Worm (Caenorhabditis elegans) whole organism, L4 larva: ENCODE data around the gene arl-1.
A peak's percentile ranks its signal among the peaks of the same experiment; 100 is the strongest.

Experiments used
- D1046.2 ChIP-seq: fragments of 200-800 bp; sonication (Bioruptor generic); IDR thresholded peaks from 2 replicates; pipeline ENCODE4 v1.3.6; 2022; ENCODE audit warnings: missing genetic modification characterization, missing compliant biosample characterization
- F44E2.7 ChIP-seq: fragments of 200-800 bp; sonication (Bioruptor generic); IDR thresholded peaks from 2 replicates; pipeline ENCODE4 v2.1.2; 2022; ENCODE audit warnings: missing genetic modification characterization, missing compliant biosample characterization
- F49E8.2 ChIP-seq: sonication (generic microtip); optimal IDR thresholded peaks from 2 replicates; lab custom pipeline; 2016; ENCODE audit warnings: missing compliant biosample characterization, mild to moderate bottlenecking, missing genetic modification characterization, borderline replicate concordance
- Y105C5A.15 ChIP-seq: fragments of 200-800 bp; sonication (Bioruptor generic); IDR thresholded peaks from 2 replicates; pipeline ENCODE4 v1.3.6; 2022; ENCODE audit warnings: missing genetic modification characterization, missing compliant biosample characterization
- Y48G9A.11 ChIP-seq: fragments of 200-800 bp; sonication (Bioruptor generic); IDR thresholded peaks from 2 replicates; pipeline ENCODE4 v1.3.6; 2022; ENCODE audit warnings: missing genetic modification reagents, missing genetic modification characterization, missing compliant biosample characterization
- Y5F2A.4 ChIP-seq: fragments of 200-800 bp; sonication (Bioruptor generic); optimal IDR thresholded peaks from 2 replicates; lab custom pipeline; 2018; ENCODE audit warnings: mild to moderate bottlenecking, missing genetic modification characterization, missing compliant biosample characterization
- ZK546.5 ChIP-seq, 2 experiments: sonication (generic microtip); optimal IDR thresholded peaks; 2 replicates each; lab custom pipeline; 2017; ENCODE audit warnings: missing biosample characterization in 2 of 2, missing genetic modification characterization in 2 of 2
- aly-2 ChIP-seq: sonication (generic microtip); optimal IDR thresholded peaks from 2 replicates; lab custom pipeline; 2018; ENCODE audit warnings: missing biosample characterization, missing genetic modification characterization
- ceh-32 ChIP-seq: sonication (generic microtip); optimal IDR thresholded peaks from 2 replicates; lab custom pipeline; 2016; ENCODE audit warnings: mild to moderate bottlenecking, missing genetic modification characterization, missing compliant biosample characterization; ENCODE audit not compliant: poor library complexity
- ces-1 ChIP-seq: fragments of 150-350 bp; sonication (generic microtip); optimal IDR thresholded peaks from 4 replicates; lab custom pipeline; 2014; ENCODE audit warnings: missing biosample characterization, missing genetic modification reagents, missing genetic modification characterization
- cey-2 ChIP-seq: sonication (generic microtip); optimal IDR thresholded peaks from 3 replicates; lab custom pipeline; 2017; ENCODE audit warnings: missing genetic modification characterization, mild to moderate bottlenecking, missing compliant biosample characterization, antibody characterized with exemption, borderline replicate concordance; ENCODE audit not compliant: insufficient read depth
- daf-16 ChIP-seq, 3 experiments: sonication (generic microtip); optimal IDR thresholded peaks; 2 replicates each; lab custom pipeline; 2016 to 2017; ENCODE audit warnings: missing genetic modification characterization in 3 of 3, missing genetic modification reagents in 3 of 3, mild to moderate bottlenecking in 2 of 3, missing compliant biosample characterization in 2 of 3, missing biosample characterization in 1 of 3, moderate library complexity in 1 of 3
- daf-8 ChIP-seq: fragments of 200-800 bp; sonication (Bioruptor generic); IDR thresholded peaks from 2 replicates; pipeline ENCODE4 v1.3.6; 2022; ENCODE audit warnings: missing genetic modification characterization, missing compliant biosample characterization
- fkh-10 ChIP-seq: fragments of 150-350 bp; optimal IDR thresholded peaks from 2 replicates; lab custom pipeline; 2014; ENCODE audit warnings: missing biosample characterization, missing genetic modification reagents, missing genetic modification characterization
- hmg-1.1 ChIP-seq: fragments of 200-800 bp; sonication (Bioruptor generic); IDR thresholded peaks from 2 replicates; pipeline ENCODE4 v1.3.6; 2022; ENCODE audit warnings: missing genetic modification reagents, missing genetic modification characterization, missing compliant biosample characterization
- lin-1 ChIP-seq: fragments of 200-800 bp; sonication (Bioruptor generic); IDR thresholded peaks from 2 replicates; pipeline ENCODE4 v1.3.6; 2022; ENCODE audit warnings: missing genetic modification reagents, missing genetic modification characterization, missing compliant biosample characterization
- lin-38 ChIP-seq: fragments of 200-800 bp; sonication (Bioruptor generic); IDR thresholded peaks from 2 replicates; pipeline ENCODE4 v1.3.6; 2022; ENCODE audit warnings: missing genetic modification reagents, missing genetic modification characterization, missing compliant biosample characterization
- madf-5 ChIP-seq, 2 experiments: fragments of 200-800 bp; sonication (Bioruptor generic); IDR thresholded peaks; 2 replicates each; pipeline ENCODE4 v1.3.6; 2022; ENCODE audit warnings: missing compliant biosample characterization in 2 of 2, missing genetic modification characterization in 2 of 2
- madf-9 ChIP-seq: fragments of 200-800 bp; sonication (Bioruptor generic); conservative IDR thresholded peaks from 2 replicates; pipeline ENCODE4 v1.3.6; 2022; ENCODE audit warnings: missing genetic modification reagents, missing genetic modification characterization, missing compliant biosample characterization
- mep-1 ChIP-seq: fragments of 150-350 bp; sonication (generic microtip); optimal IDR thresholded peaks from 3 replicates; lab custom pipeline; 2014; ENCODE audit warnings: missing biosample characterization, missing genetic modification characterization
- nhr-11 ChIP-seq: fragments of 150-350 bp; optimal IDR thresholded peaks from 2 replicates; lab custom pipeline; 2014; ENCODE audit warnings: missing biosample characterization, missing genetic modification characterization
- nhr-111 ChIP-seq: fragments of 200-800 bp; sonication (Bioruptor generic); optimal IDR thresholded peaks from 2 replicates; lab custom pipeline; 2018; ENCODE audit warnings: mild to moderate bottlenecking, missing genetic modification characterization, missing compliant biosample characterization
- nhr-42 ChIP-seq: fragments of 200-800 bp; sonication (Bioruptor generic); IDR thresholded peaks from 2 replicates; pipeline ENCODE4 v1.3.6; 2022; ENCODE audit warnings: missing genetic modification characterization, missing compliant biosample characterization
- nhr-6 ChIP-seq: fragments of 150-350 bp; optimal IDR thresholded peaks from 2 replicates; lab custom pipeline; 2014; ENCODE audit warnings: missing biosample characterization, missing genetic modification characterization
- sdz-12 ChIP-seq: fragments of 200-800 bp; sonication (Bioruptor generic); optimal IDR thresholded peaks from 2 replicates; lab custom pipeline; 2018; ENCODE audit warnings: mild to moderate bottlenecking, missing genetic modification characterization, missing compliant biosample characterization
- snpc-1.2 ChIP-seq: fragments of 200-800 bp; sonication (Bioruptor generic); IDR thresholded peaks from 2 replicates; pipeline ENCODE4 v1.3.6; 2022; ENCODE audit warnings: missing genetic modification reagents, missing genetic modification characterization, missing compliant biosample characterization
- snpc-4 ChIP-seq: fragments of 150-350 bp; optimal IDR thresholded peaks from 2 replicates; lab custom pipeline; 2014; ENCODE audit warnings: missing biosample characterization, missing genetic modification characterization
- spr-1 ChIP-seq: sonication (generic microtip); optimal IDR thresholded peaks from 2 replicates; lab custom pipeline; 2016; ENCODE audit warnings: mild to moderate bottlenecking, missing genetic modification characterization, missing compliant biosample characterization
- spr-3 ChIP-seq: fragments of 200-800 bp; sonication (Bioruptor generic); optimal IDR thresholded peaks from 2 replicates; lab custom pipeline; 2018; ENCODE audit warnings: mild to moderate bottlenecking, missing genetic modification characterization, missing compliant biosample characterization
- tag-97 ChIP-seq: fragments of 200-800 bp; sonication (Bioruptor generic); IDR thresholded peaks from 2 replicates; pipeline ENCODE4 v1.3.6; 2022; ENCODE audit warnings: missing genetic modification characterization, missing compliant biosample characterization
- tra-1 ChIP-seq: fragments of 200-800 bp; sonication (Bioruptor generic); IDR thresholded peaks from 2 replicates; pipeline ENCODE4 v1.3.6; 2022; ENCODE audit warnings: missing genetic modification reagents, missing genetic modification characterization, missing compliant biosample characterization
- unc-62 ChIP-seq, 3 experiments: fragments of 150-350 bp in 1 of 3; sonication (generic microtip); optimal IDR thresholded peaks in 2 of 3; peaks in 1 of 3; 1 replicate in 1 of 3; 2 replicates in 2 of 3; lab custom pipeline; 2014 to 2017; ENCODE audit warnings: missing biosample characterization in 3 of 3, missing genetic modification characterization in 3 of 3, missing genetic modification reagents in 3 of 3, missing genotype in 1 of 3
- zfp-2 ChIP-seq: sonication (generic microtip); optimal IDR thresholded peaks from 2 replicates; lab custom pipeline; 2016; ENCODE audit warnings: mild to moderate bottlenecking, missing genetic modification characterization, missing compliant biosample characterization
- zip-11 ChIP-seq: fragments of 200-800 bp; sonication (Bioruptor generic); IDR thresholded peaks from 2 replicates; pipeline ENCODE4 v1.3.6; 2022; ENCODE audit warnings: missing genetic modification characterization, missing compliant biosample characterization
- zip-2 ChIP-seq: fragments of 150-350 bp; optimal IDR thresholded peaks from 2 replicates; lab custom pipeline; 2014; ENCODE audit warnings: missing biosample characterization, missing genetic modification characterization

arl-1 gene

DNA sequence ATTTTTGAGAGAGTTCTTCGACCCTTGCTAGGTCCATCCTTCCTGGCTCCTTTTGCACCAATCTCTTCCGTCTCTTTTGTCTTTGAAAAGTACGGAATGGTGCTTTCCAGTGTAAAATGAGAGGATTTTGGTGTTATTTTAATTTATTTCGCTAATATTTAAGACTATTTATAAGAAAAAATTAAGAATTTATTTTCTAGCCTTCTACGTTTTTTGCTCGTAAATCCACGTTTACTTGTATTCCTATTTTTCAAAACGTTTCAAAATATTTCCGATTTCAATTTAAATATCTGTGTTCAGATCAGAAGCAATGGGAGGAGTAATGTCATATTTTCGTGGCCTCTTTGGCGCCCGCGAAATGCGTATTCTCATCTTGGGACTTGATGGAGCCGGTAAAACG is at the start of gene arl-1:
Gene arl-1, plus strand, starts transcription at position 301 of the 400 bp plus-strand sequence.
- TF ChIP-seq nhr-111 (GFP tag; lab: Kevin White, UChicago) (no peak), spr-3 (GFP tag; lab: Kevin White, UChicago) (no peak), nhr-11 (tag; lab: Kevin White, UChicago) (no peak), ces-1 (GFP tag; lab: Kevin White, UChicago) (no peak), aly-2 (no peak), tra-1 (no peak), tag-97 (GFP tag; lab: Robert Waterston, UW) (no peak), daf-8 (GFP tag; lab: Robert Waterston, UW) (no peak)

DNA sequence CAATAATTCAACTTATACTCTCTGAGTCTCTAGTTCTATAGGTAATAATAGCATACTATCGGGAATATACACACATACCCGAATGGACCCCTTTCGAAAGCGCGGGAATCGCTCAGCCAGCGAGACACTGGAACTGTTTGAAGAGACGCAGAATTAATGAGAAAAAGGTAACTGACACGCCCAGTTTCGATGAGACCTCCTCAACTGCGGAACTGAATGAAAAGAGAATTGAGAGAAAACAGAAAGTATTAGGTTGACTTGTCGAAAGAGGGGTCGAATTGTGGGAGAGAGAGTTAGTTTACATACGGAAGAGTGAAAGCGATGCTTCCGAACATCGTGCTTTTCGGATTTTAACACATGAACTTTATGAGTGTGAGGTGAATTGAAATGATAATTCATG is 49.8 kb upstream of the arl-1 start:
- no peak for TF ChIP-seq daf-16 (GFP tag; optimal IDR thresholded peaks at IDR 0.05; lab: Kevin White, UChicago)
- no peak for TF ChIP-seq daf-16 (tag; optimal IDR thresholded peaks at IDR 0.05; lab: Kevin White, UChicago)
- no peak for TF ChIP-seq nhr-6 (tag; lab: Kevin White, UChicago)
- no peak for TF ChIP-seq snpc-4 (tag; lab: Kevin White, UChicago)
- no peak for TF ChIP-seq spr-3 (GFP tag; lab: Kevin White, UChicago)
- no peak for TF ChIP-seq Y105C5A.15 (GFP tag; lab: Robert Waterston, UW)
- no peak for TF ChIP-seq hmg-1.1
- no peak for TF ChIP-seq Y5F2A.4
- TF ChIP-seq F49E8.2 (tag; lab: Kevin White, UChicago): no peak
- TF ChIP-seq snpc-1.2 (GFP tag; lab: Robert Waterston, UW): no peak
- no peak for TF ChIP-seq madf-9
- TF ChIP-seq lin-38 (GFP tag; lab: Robert Waterston, UW): no peak
- TF ChIP-seq cey-2 (tag; lab: Kevin White, UChicago): no peak
- no peak for TF ChIP-seq F44E2.7 (GFP tag; lab: Robert Waterston, UW)
- no peak for TF ChIP-seq zfp-2 (tag; lab: Kevin White, UChicago)
- no peak for TF ChIP-seq madf-5 (GFP tag; IDR thresholded peaks at IDR 0.05; lab: Robert Waterston, UW)
- TF ChIP-seq ceh-32 (tag; lab: Kevin White, UChicago): no peak

DNA sequence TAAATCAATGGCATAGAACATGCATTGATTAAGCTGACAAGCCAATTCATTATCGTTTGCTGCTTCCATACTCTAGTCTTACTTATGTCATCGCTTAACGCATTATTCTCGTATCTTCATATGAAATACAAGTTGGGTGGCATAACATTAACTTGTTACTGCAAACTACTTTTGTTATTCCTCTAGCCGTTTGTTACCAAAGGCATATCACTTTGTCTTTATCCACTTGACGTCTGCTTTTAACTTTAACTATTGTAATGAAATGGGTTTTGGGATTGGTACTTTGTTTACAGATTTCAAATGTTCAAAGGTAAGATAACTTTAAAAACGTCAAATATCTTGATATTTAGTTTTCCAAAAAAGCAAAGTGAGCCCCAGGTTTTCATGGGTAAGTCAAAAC is 45.7 kb upstream of the arl-1 start, which contains the start of gene W01C9.2:
Gene W01C9.2, plus strand, starts transcription at position 301 of the 400 bp plus-strand sequence.
- no peak for TF ChIP-seq fkh-10 (GFP tag; lab: Kevin White, UChicago)
- no peak for TF ChIP-seq D1046.2
- TF ChIP-seq zip-11 (GFP tag; lab: Robert Waterston, UW): no peak
- TF ChIP-seq unc-62 (GFP tag; optimal IDR thresholded peaks at IDR 0.05 in 1 of 2; lab: Kevin White, UChicago): peak in 1 of 2 experiments; percentile 75
- TF ChIP-seq unc-62 (tag; optimal IDR thresholded peaks at IDR 0.05; lab: Kevin White, UChicago): no peak

DNA sequence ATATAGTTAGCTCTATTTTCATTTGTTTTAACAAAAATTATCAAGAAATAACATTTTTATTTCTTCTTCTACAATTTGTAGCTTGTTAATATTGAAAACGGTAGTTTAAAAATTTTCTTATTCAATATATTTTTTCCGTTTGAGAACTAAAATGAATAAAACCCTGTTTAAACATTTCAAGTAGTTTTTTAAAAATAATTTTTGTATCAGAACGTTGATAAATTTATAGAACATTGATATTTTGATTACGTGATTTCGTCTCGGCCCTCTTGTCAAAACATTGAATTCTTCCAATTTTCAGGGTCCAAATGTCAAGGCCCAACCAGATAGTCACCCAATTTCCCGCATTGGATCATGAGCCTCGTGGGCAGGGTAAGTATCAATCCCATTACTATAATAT is 41.4 kb upstream of the arl-1 start, which contains the start of gene pqn-73:
Gene pqn-73, plus strand, starts transcription at position 301 of the 400 bp plus-strand sequence.
- no peak for TF ChIP-seq spr-1
- TF ChIP-seq zip-2 (tag; lab: Kevin White, UChicago): no peak
- TF ChIP-seq mep-1 (tag; lab: Kevin White, UChicago): no peak
- no peak for TF ChIP-seq nhr-42 (GFP tag; lab: Robert Waterston, UW)
- no peak for TF ChIP-seq Y48G9A.11 (GFP tag; lab: Robert Waterston, UW)
- no peak for TF ChIP-seq F49E8.2 (tag; lab: Kevin White, UChicago)
- no peak for TF ChIP-seq sdz-12
- TF ChIP-seq lin-1 (GFP tag; lab: Robert Waterston, UW): no peak
- TF ChIP-seq F44E2.7 (GFP tag; lab: Robert Waterston, UW): no peak
- no peak for TF ChIP-seq zip-11 (GFP tag; lab: Robert Waterston, UW)
- TF ChIP-seq ZK546.5 (tag; optimal IDR thresholded peaks at IDR 0.05; lab: Kevin White, UChicago): no peak
- TF ChIP-seq, all 104 proteins: peak for 0
